Worm (Caenorhabditis elegans): ENCODE results near the gene pqn-41.

The pqn-41 gene

DNA sequence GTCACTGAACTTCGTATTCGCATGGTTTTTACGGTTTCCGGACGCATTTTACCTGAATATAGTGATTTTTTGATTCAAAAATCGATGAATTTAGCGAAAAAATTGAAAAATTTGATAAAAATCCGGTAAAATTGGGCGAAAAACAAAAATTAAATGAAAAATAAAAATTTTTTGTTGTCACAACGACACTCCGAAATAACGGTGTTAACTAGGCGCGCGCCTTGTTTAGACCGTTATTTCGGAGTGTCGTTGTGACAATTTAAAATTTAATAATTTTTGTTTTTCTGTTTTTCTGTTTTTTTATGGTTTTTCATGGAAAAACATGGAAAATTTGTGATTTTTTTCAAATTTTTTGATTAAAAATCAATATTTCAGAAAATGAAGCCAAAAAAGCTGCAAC, at the start of gene pqn-41, which contains the start of gene B0524.6 (continued):
- no peak for TF ChIP-seq nhr-111 (GFP tag; optimal IDR thresholded peaks at IDR 0.05)

DNA sequence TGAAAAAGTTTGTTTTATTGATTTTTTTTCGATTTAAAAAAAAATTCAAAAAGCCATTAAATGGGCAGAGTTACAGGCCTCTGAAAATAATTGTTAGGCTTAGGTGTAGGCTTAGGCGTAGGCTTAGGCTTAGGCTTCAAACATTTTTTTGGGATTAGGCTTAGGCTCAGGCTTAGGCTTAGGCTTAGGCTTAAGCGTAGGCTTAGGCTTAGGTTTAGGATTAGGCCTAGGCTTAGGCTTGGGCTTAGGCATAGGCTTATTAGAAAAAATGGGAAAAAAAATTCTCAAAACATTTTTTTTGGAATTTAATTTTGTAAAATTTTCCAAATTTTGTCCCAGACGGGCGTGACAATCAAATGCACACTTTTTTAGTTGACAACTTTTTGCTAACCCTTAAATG, 49.6 kb upstream of the pqn-41 start:
- TF ChIP-seq daf-8 (GFP tag; IDR thresholded peaks at IDR 0.05), result no peak
- no peak for TF ChIP-seq lsy-2 (tag; optimal IDR thresholded peaks at IDR 0.05)
- TF ChIP-seq nhr-102 (tag; optimal IDR thresholded peaks at IDR 0.05), result no peak
- no peak for TF ChIP-seq madf-5 (GFP tag; IDR thresholded peaks at IDR 0.05)
- no peak for TF ChIP-seq tag-97 (GFP tag; IDR thresholded peaks at IDR 0.05)
- no peak for TF ChIP-seq daf-12 (tag; optimal IDR thresholded peaks at IDR 0.05)
- no peak for TF ChIP-seq nhr-111 (GFP tag; optimal IDR thresholded peaks at IDR 0.05)
- TF ChIP-seq mdt-29 (GFP tag; IDR thresholded peaks at IDR 0.05), result no peak
- no peak for TF ChIP-seq skn-1 (tag; optimal IDR thresholded peaks at IDR 0.05)

DNA sequence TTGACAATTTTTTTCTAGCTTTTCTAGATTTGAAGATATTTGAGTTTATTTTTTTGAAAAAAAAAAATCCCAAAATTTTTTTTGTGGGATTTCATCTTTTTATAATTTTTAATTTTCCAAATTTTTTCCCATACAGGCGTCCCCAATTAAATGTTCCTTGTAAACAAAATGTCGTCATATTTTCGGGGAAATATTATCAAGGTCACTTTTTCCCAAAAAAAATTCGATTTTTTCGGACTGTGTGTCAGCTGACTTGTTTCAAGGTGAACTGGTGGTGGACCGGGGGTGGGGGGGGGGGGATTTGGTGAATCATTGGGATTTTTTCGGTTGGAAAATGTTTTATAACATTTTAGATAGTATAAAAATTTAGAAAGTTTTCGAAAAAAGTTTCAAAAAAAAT, 49.1 kb upstream of the pqn-41 start:
- TF ChIP-seq set-16 (GFP tag; IDR thresholded peaks at IDR 0.05) (no peak), nhr-111 (GFP tag; optimal IDR thresholded peaks at IDR 0.05) (no peak), skn-1 (tag; optimal IDR thresholded peaks at IDR 0.05) (no peak), F37D6.2 (tag; optimal IDR thresholded peaks at IDR 0.05) (no peak), php-3 (GFP tag; IDR thresholded peaks at IDR 0.05) (no peak), dpl-1 (GFP tag; optimal IDR thresholded peaks at IDR 0.05) (no peak), dve-1 (tag; optimal IDR thresholded peaks at IDR 0.05; ENCODE audit: insufficient read depth) (no peak), pha-4 (GFP tag; IDR thresholded peaks at IDR 0.05) (no peak), pha-4 (tag; optimal IDR thresholded peaks at IDR 0.05) (no peak), nhr-48 (tag; optimal IDR thresholded peaks at IDR 0.05) (no peak), dmd-9 (GFP tag; IDR thresholded peaks at IDR 0.05) (no peak), saeg-2 (GFP tag; IDR thresholded peaks at IDR 0.05) (no peak), attf-4 (tag; optimal IDR thresholded peaks at IDR 0.05) (no peak), nhr-41 (GFP tag; IDR thresholded peaks at IDR 0.05) (no peak), fkh-10 (GFP tag; optimal IDR thresholded peaks at IDR 0.05) (no peak)

DNA sequence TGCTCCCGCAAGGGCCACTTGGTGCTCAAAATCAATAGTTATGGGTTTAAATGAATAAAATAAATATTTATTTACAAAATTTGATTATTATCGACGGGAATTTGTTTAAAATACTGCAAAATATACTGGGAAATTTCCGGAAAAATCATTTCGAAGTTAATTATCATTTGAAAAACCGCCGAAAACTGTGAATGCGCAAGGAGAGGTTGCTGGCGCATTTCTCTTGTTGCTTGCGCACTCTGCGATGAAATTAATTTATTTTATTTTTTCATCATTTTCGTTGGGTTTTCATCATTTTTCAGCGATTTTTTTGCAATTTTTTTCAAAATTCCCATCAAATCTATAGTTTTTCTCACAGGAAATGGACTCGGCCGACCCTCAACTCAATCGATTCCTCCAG, 46.2 kb upstream of the pqn-41 start, which contains the start of gene ddp-1:
Gene ddp-1, plus strand, starts transcription at position 357 of the 400 bp plus-strand sequence.
- TF ChIP-seq nhr-48 (tag; optimal IDR thresholded peaks at IDR 0.05) (peak; percentile 80), lim-7 (GFP tag; IDR thresholded peaks at IDR 0.05) (peak; percentile 51; the same call in 1 of the 2 replicates), ceh-82 (tag; optimal IDR thresholded peaks at IDR 0.05) (no peak), nhr-237 (tag; optimal IDR thresholded peaks at IDR 0.05) (no peak), R02D3.7 (tag; optimal IDR thresholded peaks at IDR 0.05) (no peak), ctbp-1 (GFP tag; IDR thresholded peaks at IDR 0.05) (peak; percentile 91), unc-130 (GFP tag; optimal IDR thresholded peaks at IDR 0.05) (peak; percentile 69), nhr-76 (tag; optimal IDR thresholded peaks at IDR 0.05) (peak; percentile 49), lin-15B (tag; optimal IDR thresholded peaks at IDR 0.05) (peak; percentile 82), F44E2.7 (GFP tag; IDR thresholded peaks at IDR 0.05) (no peak), F10B5.3 (tag; optimal IDR thresholded peaks at IDR 0.05) (peak; percentile 91), pha-4 (GFP tag; IDR thresholded peaks at IDR 0.05) (peak; percentile 87), pha-4 (tag; optimal IDR thresholded peaks at IDR 0.05) (peak; percentile 96), lsy-2 (tag; optimal IDR thresholded peaks at IDR 0.05) (peak; percentile 82 to 96), mdl-1 (tag; optimal IDR thresholded peaks at IDR 0.05) (no peak), snpc-1.2 (GFP tag; IDR thresholded peaks at IDR 0.05) (peak; percentile 73; the same call in 1 of the 2 replicates), rbr-2 (tag; optimal IDR thresholded peaks at IDR 0.05) (peak; percentile 93), daf-12 (tag; optimal IDR thresholded peaks at IDR 0.05) (no peak), mdt-29 (GFP tag; IDR thresholded peaks at IDR 0.05) (peak; percentile 83), madf-9 (GFP tag; conservative IDR thresholded peaks at IDR 0.05) (peak; percentile 80; the same call in 1 of the 2 replicates), dmd-6 (GFP tag; IDR thresholded peaks at IDR 0.05) (peak; percentile 86), ZK546.5 (tag; optimal IDR thresholded peaks at IDR 0.05) (peak in 1 of 2 experiments; percentile 1), nhr-111 (GFP tag; optimal IDR thresholded peaks at IDR 0.05) (no peak), ama-1 (optimal IDR thresholded peaks at IDR 0.05) (peak; percentile 91), nhr-41 (GFP tag; IDR thresholded peaks at IDR 0.05) (no peak), fos-1 (tag; optimal IDR thresholded peaks at IDR 0.05) (no peak), F49E8.2 (tag; optimal IDR thresholded peaks at IDR 0.05; ENCODE audit: borderline replicate concordance) (peak; percentile 92), dpl-1 (GFP tag; optimal IDR thresholded peaks at IDR 0.05) (peak; percentile 100), pqm-1 (tag; optimal IDR thresholded peaks at IDR 0.05) (peak; percentile 25), ceh-32 (tag; optimal IDR thresholded peaks at IDR 0.05; ENCODE audit: poor library complexity) (peak; percentile 62), snpc-4 (tag; optimal IDR thresholded peaks at IDR 0.05) (no peak), mep-1 (tag; optimal IDR thresholded peaks at IDR 0.05) (peak; percentile 98), skn-1 (tag; optimal IDR thresholded peaks at IDR 0.05) (no peak)
